Fruit fly (Drosophila melanogaster) whole organism, embryonic: ENCODE results near the gene CG17187.

Experiments used
- Asciz ChIP-seq: fragments of 200-800 bp; sonication (Bioruptor generic); optimal IDR thresholded peaks from 2 replicates; lab custom pipeline; 2017; ENCODE audit warnings: missing biosample characterization, mild to moderate bottlenecking, missing genetic modification characterization, missing genetic modification reagents
- Bgb ChIP-seq: fragments of 200-800 bp; sonication (Bioruptor generic); IDR thresholded peaks from 2 replicates; pipeline ENCODE4 v1.3.6; 2022; ENCODE audit warnings: missing biosample characterization, missing genetic modification characterization; ENCODE audit not compliant: partially characterized antibody
- C15 ChIP-seq: fragments of 200-800 bp; sonication (Bioruptor generic); IDR thresholded peaks from 3 replicates; pipeline ENCODE4 v1.3.6; 2022; ENCODE audit warnings: missing biosample characterization, missing genetic modification characterization
- CG10274 ChIP-seq: fragments of 200-800 bp; sonication (Bioruptor generic); optimal IDR thresholded peaks from 3 replicates; lab custom pipeline; 2017; ENCODE audit warnings: missing biosample characterization, mild to moderate bottlenecking, missing genetic modification characterization
- CG12236 ChIP-seq: fragments of 200-800 bp; sonication (Bioruptor generic); optimal IDR thresholded peaks from 2 replicates; lab custom pipeline; 2016; ENCODE audit warnings: missing biosample characterization, missing genetic modification characterization
- CG12299 ChIP-seq: fragments of 200-800 bp; sonication (Bioruptor generic); optimal IDR thresholded peaks from 2 replicates; lab custom pipeline; 2018; ENCODE audit warnings: missing biosample characterization, mild to moderate bottlenecking, missing genetic modification characterization
- CG12942 ChIP-seq: fragments of 200-800 bp; sonication (Bioruptor generic); optimal IDR thresholded peaks from 3 replicates; lab custom pipeline; 2016; ENCODE audit warnings: missing biosample characterization, missing genetic modification characterization
- CG14441 ChIP-seq: fragments of 200-800 bp; sonication (Bioruptor generic); IDR thresholded peaks from 2 replicates; pipeline ENCODE4 v1.3.6; 2022; ENCODE audit warnings: missing biosample characterization, missing genetic modification characterization
- CG16863 ChIP-seq: fragments of 200-800 bp; sonication (Bioruptor generic); optimal IDR thresholded peaks from 3 replicates; lab custom pipeline; 2016; ENCODE audit warnings: missing biosample characterization, missing genetic modification characterization
- CG17186 ChIP-seq: fragments of 200-800 bp; sonication (Bioruptor generic); optimal IDR thresholded peaks from 3 replicates; lab custom pipeline; 2017; ENCODE audit warnings: missing biosample characterization, missing genetic modification reagents, missing genetic modification characterization
- CG17568 ChIP-seq: fragments of 200-800 bp; sonication (Bioruptor generic); optimal IDR thresholded peaks from 2 replicates; lab custom pipeline; 2018; ENCODE audit warnings: missing biosample characterization, mild to moderate bottlenecking, missing genetic modification characterization, moderate library complexity
- CG17612 ChIP-seq: fragments of 200-800 bp; sonication (Bioruptor generic); IDR thresholded peaks from 2 replicates; pipeline ENCODE4 v1.3.6; 2022; ENCODE audit warnings: missing biosample characterization, missing genetic modification characterization
- CG18476 ChIP-seq: fragments of 200-800 bp; sonication (Bioruptor generic); optimal IDR thresholded peaks from 2 replicates; lab custom pipeline; 2016; ENCODE audit warnings: missing biosample characterization, mild to moderate bottlenecking, missing genetic modification characterization
- CG2875 ChIP-seq: fragments of 200-800 bp; sonication (Bioruptor generic); optimal IDR thresholded peaks from 2 replicates; lab custom pipeline; 2017; ENCODE audit warnings: missing biosample characterization, mild to moderate bottlenecking, missing genetic modification characterization, missing genetic modification reagents
- CG3847 ChIP-seq: fragments of 200-800 bp; sonication (Bioruptor generic); IDR thresholded peaks from 2 replicates; pipeline ENCODE4 v1.3.6; 2022; ENCODE audit warnings: missing biosample characterization, missing genetic modification characterization
- CG8924 ChIP-seq: fragments of 200-800 bp; optimal IDR thresholded peaks from 3 replicates; lab custom pipeline; 2019; ENCODE audit warnings: missing biosample characterization, mild to moderate bottlenecking, missing genetic modification characterization, moderate library complexity
- CrebB ChIP-seq: fragments of 200-800 bp; sonication (Bioruptor generic); optimal IDR thresholded peaks from 3 replicates; lab custom pipeline; 2018; ENCODE audit warnings: missing biosample characterization, mild to moderate bottlenecking, missing genetic modification characterization
- D ChIP-seq, 2 experiments: fragments of 200-800 bp in 1 of 2; fragments of >200 bp in 1 of 2; sonication (Bioruptor generic) in 1 of 2; optimal IDR thresholded peaks; 2 replicates in 1 of 2; 3 replicates in 1 of 2; lab custom pipeline; 2017; ENCODE audit warnings: mild to moderate bottlenecking in 1 of 2, missing biosample characterization in 1 of 2, missing genetic modification characterization in 1 of 2, missing genetic modification reagents in 1 of 2
- Ets97D ChIP-seq: fragments of 200-800 bp; sonication (Bioruptor generic); optimal IDR thresholded peaks from 3 replicates; lab custom pipeline; 2016; ENCODE audit warnings: missing biosample characterization, missing genetic modification characterization
- Fer1 ChIP-seq: fragments of 200-800 bp; sonication (Bioruptor generic); optimal IDR thresholded peaks from 2 replicates; lab custom pipeline; 2017; ENCODE audit warnings: missing biosample characterization, mild to moderate bottlenecking, missing genetic modification characterization
- HHEX ChIP-seq: fragments of 200-800 bp; sonication (Bioruptor generic); optimal IDR thresholded peaks from 3 replicates; lab custom pipeline; 2017; ENCODE audit warnings: missing biosample characterization, mild to moderate bottlenecking, missing genetic modification characterization, missing genetic modification reagents
- MTF-1 ChIP-seq: fragments of 200-800 bp; sonication (Bioruptor generic); optimal IDR thresholded peaks from 2 replicates; lab custom pipeline; 2018; ENCODE audit warnings: missing biosample characterization, mild to moderate bottlenecking, missing genetic modification characterization, borderline replicate concordance
- Nf-YB ChIP-seq: fragments of 200-800 bp; sonication (Bioruptor generic); optimal IDR thresholded peaks from 3 replicates; lab custom pipeline; 2019; ENCODE audit warnings: missing biosample characterization, mild to moderate bottlenecking, missing genetic modification characterization, moderate library complexity
- Opbp ChIP-seq: fragments of 200-800 bp; sonication (Bioruptor generic); IDR thresholded peaks from 3 replicates; pipeline ENCODE4 v1.3.6; 2022; ENCODE audit warnings: missing biosample characterization, missing genetic modification characterization; ENCODE audit not compliant: partially characterized antibody
- Ssrp ChIP-seq: fragments of 200-800 bp; sonication (Bioruptor generic); optimal IDR thresholded peaks from 2 replicates; lab custom pipeline; 2018; ENCODE audit warnings: missing biosample characterization, mild to moderate bottlenecking, missing genetic modification characterization, moderate library complexity
- Tbp ChIP-seq: fragments of >200 bp; optimal IDR thresholded peaks from 2 replicates; lab custom pipeline; 2018; ENCODE audit warnings: missing biosample characterization, missing genetic modification characterization
- Xbp1 ChIP-seq: fragments of 200-800 bp; sonication (Bioruptor generic); optimal IDR thresholded peaks from 3 replicates; lab custom pipeline; 2016; ENCODE audit warnings: missing biosample characterization, mild to moderate bottlenecking, missing genetic modification characterization
- ac ChIP-seq: fragments of 200-800 bp; sonication (Bioruptor generic); optimal IDR thresholded peaks from 3 replicates; lab custom pipeline; 2017; ENCODE audit warnings: missing biosample characterization, mild to moderate bottlenecking, missing genetic modification characterization
- aop ChIP-seq: fragments of 200-800 bp; sonication (Bioruptor generic); IDR thresholded peaks from 2 replicates; pipeline ENCODE4 v1.3.6; 2022; ENCODE audit warnings: missing biosample characterization, missing genetic modification characterization
- ato ChIP-seq: fragments of 200-800 bp; sonication (Bioruptor generic); IDR thresholded peaks from 2 replicates; pipeline ENCODE4 v1.3.6; 2022; ENCODE audit warnings: missing biosample characterization, missing genetic modification characterization; ENCODE audit not compliant: partially characterized antibody
- bowl ChIP-seq: fragments of 200-800 bp; sonication (Bioruptor generic); IDR thresholded peaks from 2 replicates; pipeline ENCODE4 v1.3.6; 2022; ENCODE audit warnings: missing biosample characterization, missing genetic modification characterization
- fu2 ChIP-seq: fragments of 200-800 bp; sonication (Bioruptor generic); optimal IDR thresholded peaks from 2 replicates; lab custom pipeline; 2016; ENCODE audit warnings: missing biosample characterization, missing genetic modification characterization
- grau ChIP-seq: fragments of 200-800 bp; optimal IDR thresholded peaks from 3 replicates; lab custom pipeline; 2019; ENCODE audit warnings: missing biosample characterization, mild to moderate bottlenecking, missing genetic modification characterization, moderate library complexity
- h ChIP-seq: fragments of >200 bp; optimal IDR thresholded peaks from 2 replicates; lab custom pipeline; 2017
- lilli ChIP-seq: fragments of 200-800 bp; sonication (Bioruptor generic); optimal IDR thresholded peaks from 3 replicates; lab custom pipeline; 2016; ENCODE audit warnings: missing biosample characterization, missing genetic modification characterization
- lola ChIP-seq, 3 experiments: fragments of >200 bp in 2 of 3; fragments of 200-800 bp in 1 of 3; sonication (Bioruptor generic) in 1 of 3; optimal IDR thresholded peaks; 2 replicates each; lab custom pipeline; 2017 to 2019; ENCODE audit warnings: missing biosample characterization in 3 of 3, missing genetic modification characterization in 3 of 3, mild to moderate bottlenecking in 1 of 3, moderate library complexity in 1 of 3
- maf-S ChIP-seq: fragments of 200-800 bp; sonication (Bioruptor generic); optimal IDR thresholded peaks from 2 replicates; lab custom pipeline; 2016; ENCODE audit warnings: missing biosample characterization, missing genetic modification characterization
- nau ChIP-seq: fragments of 200-800 bp; sonication (Bioruptor generic); optimal IDR thresholded peaks from 3 replicates; lab custom pipeline; 2017; ENCODE audit warnings: missing biosample characterization, mild to moderate bottlenecking, missing genetic modification characterization, missing genetic modification reagents
- psq ChIP-seq: fragments of 200-800 bp; sonication (Bioruptor generic); optimal IDR thresholded peaks from 2 replicates; lab custom pipeline; 2017; ENCODE audit warnings: missing biosample characterization, missing genetic modification characterization
- pum ChIP-seq: fragments of 200-800 bp; sonication (Bioruptor generic); optimal IDR thresholded peaks from 2 replicates; lab custom pipeline; 2016; ENCODE audit warnings: missing biosample characterization, missing genetic modification characterization
- pzg ChIP-seq: fragments of 200-800 bp; sonication (Bioruptor generic); optimal IDR thresholded peaks from 3 replicates; lab custom pipeline; 2018; ENCODE audit warnings: missing biosample characterization, mild to moderate bottlenecking, missing genetic modification characterization, moderate library complexity
- rib ChIP-seq: fragments of 200-800 bp; sonication (Bioruptor generic); IDR thresholded peaks from 2 replicates; pipeline ENCODE4 v1.3.6; 2022; ENCODE audit warnings: missing biosample characterization, missing genetic modification characterization
- sim ChIP-seq: fragments of 200-800 bp; sonication (Bioruptor generic); IDR thresholded peaks from 2 replicates; pipeline ENCODE4 v1.3.6; 2022; ENCODE audit warnings: missing biosample characterization, missing genetic modification characterization
- sisA ChIP-seq: fragments of 200-800 bp; sonication (Bioruptor generic); IDR thresholded peaks from 2 replicates; pipeline ENCODE4 v1.3.6; 2022; ENCODE audit warnings: missing biosample characterization, missing genetic modification characterization
- so ChIP-seq: fragments of 200-800 bp; sonication (Bioruptor generic); IDR thresholded peaks from 3 replicates; pipeline ENCODE4 v1.3.6; 2022; ENCODE audit warnings: missing biosample characterization, missing genetic modification characterization
- sr ChIP-seq: fragments of 200-800 bp; sonication (Bioruptor generic); IDR thresholded peaks from 3 replicates; pipeline ENCODE4 v1.3.6; 2022; ENCODE audit warnings: missing biosample characterization, missing genetic modification characterization
- trem ChIP-seq: fragments of 200-800 bp; optimal IDR thresholded peaks from 3 replicates; lab custom pipeline; 2019; ENCODE audit warnings: missing biosample characterization, mild to moderate bottlenecking, missing genetic modification characterization, moderate library complexity
- wek ChIP-seq: fragments of 200-800 bp; sonication (Bioruptor generic); optimal IDR thresholded peaks from 3 replicates; lab custom pipeline; 2018; ENCODE audit warnings: missing biosample characterization, mild to moderate bottlenecking, missing genetic modification characterization, moderate library complexity

Gene CG17187

dm6 chr3R:11221437-11222230 lies 10.0 kb downstream of the CG17187 start, which contains the start of the genes CG6693 and RpL3 (continued):
- no peak for TF ChIP-seq pum (GFP tag; lab: Kevin White, UChicago)
- TF ChIP-seq D (optimal IDR thresholded peaks at IDR 0.05; lab: Kevin White, UChicago), result no peak
- TF ChIP-seq D (GFP tag; optimal IDR thresholded peaks at IDR 0.05; lab: Kevin White, UChicago), result peak; percentile 44
- TF ChIP-seq sim (GFP tag; lab: Robert Waterston, UW), result no peak
- TF ChIP-seq sr (GFP tag; lab: Robert Waterston, UW), result peak; percentile 67; the same call in 2 of the 3 replicates
- peak; percentile 57 for TF ChIP-seq CG12236
- no peak for TF ChIP-seq psq (GFP tag; lab: Kevin White, UChicago)
- no peak for TF ChIP-seq lola (GFP tag; optimal IDR thresholded peaks at IDR 0.05; lab: Kevin White, UChicago)
- TF ChIP-seq Asciz (GFP tag; lab: Kevin White, UChicago), result peak; percentile 86
- peak; percentile 0 for TF ChIP-seq CG10274 (GFP tag; lab: Kevin White, UChicago)
- peak; percentile 51; the same call in 1 of the 2 replicates for TF ChIP-seq Bgb (GFP tag; lab: Robert Waterston, UW)
- peak; percentile 83 for TF ChIP-seq Tbp (GFP tag; lab: Kevin White, UChicago)
- peak; percentile 57 for TF ChIP-seq ato
- TF ChIP-seq Xbp1, result peak; percentile 52
- peak; percentile 78; the same call in 2 of the 3 replicates for TF ChIP-seq so (GFP tag; lab: Robert Waterston, UW)
- TF ChIP-seq CG14441 (GFP tag; lab: Robert Waterston, UW), result no peak
- TF ChIP-seq grau (tag; lab: Kevin White, UChicago), result peak; percentile 77
- TF ChIP-seq Ssrp (tag; lab: Kevin White, UChicago), result peak; percentile 26
- TF ChIP-seq maf-S (GFP tag; lab: Kevin White, UChicago), result no peak
- no peak for TF ChIP-seq nau
- no peak for TF ChIP-seq h (lab: Kevin White, UChicago)
- peak; percentile 98 for TF ChIP-seq Ets97D (GFP tag; lab: Kevin White, UChicago)
- peak; percentile 89 for TF ChIP-seq CG17568
- peak; percentile 99 for TF ChIP-seq pzg (GFP tag; lab: Kevin White, UChicago)
- TF ChIP-seq Fer1 (GFP tag; lab: Kevin White, UChicago), result peak; percentile 86
- peak; percentile 56 for TF ChIP-seq Nf-YB (GFP tag; lab: Kevin White, UChicago)
- TF ChIP-seq aop (GFP tag; lab: Robert Waterston, UW), result no peak
- peak; percentile 61; the same call in 1 of the 2 replicates for TF ChIP-seq bowl (GFP tag; lab: Robert Waterston, UW)
- TF ChIP-seq CG12942 (GFP tag; lab: Kevin White, UChicago), result peak; percentile 19
- peak; percentile 87 for TF ChIP-seq HHEX (GFP tag; lab: Kevin White, UChicago)
- peak; percentile 90 for TF ChIP-seq lilli (GFP tag; lab: Kevin White, UChicago)
- peak; percentile 86 for TF ChIP-seq CG8924 (tag; lab: Kevin White, UChicago)
- TF ChIP-seq rib, result peak; percentile 71
- peak; percentile 88 for TF ChIP-seq wek (GFP tag; lab: Kevin White, UChicago)
- peak; percentile 37 for TF ChIP-seq fu2 (GFP tag; lab: Kevin White, UChicago)
- peak; percentile 58 for TF ChIP-seq CG16863 (GFP tag; lab: Kevin White, UChicago)
- TF ChIP-seq ac (GFP tag; lab: Kevin White, UChicago), result peak; percentile 66
- TF ChIP-seq CG18476 (GFP tag; lab: Kevin White, UChicago), result peak; percentile 22
- peak; percentile 89 for TF ChIP-seq CrebB (tag; lab: Kevin White, UChicago)
- TF ChIP-seq CG12299 (tag; lab: Kevin White, UChicago), result peak; percentile 83
- TF ChIP-seq MTF-1 (GFP tag; lab: Kevin White, UChicago), result peak; percentile 96
- 0 out of 3 replicates have a peak, but pooled peaks have one; percentile 33 for TF ChIP-seq Opbp (GFP tag; lab: Robert Waterston, UW)
- peak; percentile 65 for TF ChIP-seq CG3847
- TF ChIP-seq trem (tag; lab: Kevin White, UChicago), result peak; percentile 94
- peak; percentile 80 for TF ChIP-seq CG17186
- TF ChIP-seq C15 (GFP tag; lab: Robert Waterston, UW), result peak; percentile 47; the same call in 1 of the 3 replicates
- TF ChIP-seq CG17612 (GFP tag; lab: Robert Waterston, UW), result 0 out of 2 replicates have a peak, but pooled peaks have one; percentile 61
- no peak for TF ChIP-seq sisA (GFP tag; lab: Robert Waterston, UW)
- TF ChIP-seq CG2875 (GFP tag; lab: Kevin White, UChicago), result peak; percentile 87
